Worm (Caenorhabditis elegans): Measurements from ENCODE around the gene klf-1.

klf-1 gene

DNA sequence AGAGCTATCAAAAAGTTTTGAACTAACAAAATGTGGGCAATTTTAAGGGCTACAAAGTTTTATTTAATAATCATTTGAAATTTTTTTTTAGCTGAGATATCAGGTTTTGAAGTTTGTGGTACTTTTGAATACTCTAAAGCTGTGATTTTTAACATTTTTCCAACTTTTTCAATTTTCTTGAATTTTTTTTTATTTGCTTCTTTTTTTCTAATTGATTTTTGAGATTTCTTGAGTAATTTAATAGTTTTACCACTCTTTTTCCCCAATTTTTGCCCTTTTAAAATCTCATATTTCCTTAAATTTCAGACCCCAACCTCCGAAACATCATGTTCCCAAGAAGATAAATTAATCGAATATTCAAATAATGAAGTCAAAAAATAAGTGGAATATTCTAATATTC lies 36.0 kb downstream of the klf-1 start, which contains the start of gene cdh-1:
TSS of gene cdh-1 (plus strand) at position 301 of the 400 bp plus-strand sequence.
- no peak for TF ChIP-seq W03F9.2 (tag; optimal IDR thresholded peaks at IDR 0.05)
- TF ChIP-seq dao-5 (tag; optimal IDR thresholded peaks at IDR 0.05), result no peak
- no peak for TF ChIP-seq him-1 (tag; optimal IDR thresholded peaks at IDR 0.05)

DNA sequence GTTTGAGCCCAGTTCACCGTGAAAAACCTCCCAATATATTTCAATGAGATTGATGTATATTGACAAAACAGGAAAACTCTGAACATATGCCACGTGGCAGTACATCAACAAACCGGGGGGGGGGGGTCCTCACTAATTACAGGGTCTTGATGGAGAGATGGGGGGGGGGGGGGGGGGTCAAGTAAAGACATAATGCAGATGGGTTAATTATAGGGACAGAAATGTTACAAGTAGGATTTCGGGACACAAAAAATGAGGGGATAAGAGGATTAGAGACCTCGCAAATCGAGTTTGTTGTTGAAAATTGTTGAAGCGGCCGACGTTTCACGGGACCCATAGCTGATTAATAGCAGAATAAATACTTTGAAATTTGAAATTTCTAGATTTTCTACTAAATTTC lies 38.3 kb downstream of the klf-1 start:
- TF ChIP-seq dao-5 (tag; optimal IDR thresholded peaks at IDR 0.05) (no peak), him-1 (tag; optimal IDR thresholded peaks at IDR 0.05) (no peak), W03F9.2 (tag; optimal IDR thresholded peaks at IDR 0.05) (no peak)

DNA sequence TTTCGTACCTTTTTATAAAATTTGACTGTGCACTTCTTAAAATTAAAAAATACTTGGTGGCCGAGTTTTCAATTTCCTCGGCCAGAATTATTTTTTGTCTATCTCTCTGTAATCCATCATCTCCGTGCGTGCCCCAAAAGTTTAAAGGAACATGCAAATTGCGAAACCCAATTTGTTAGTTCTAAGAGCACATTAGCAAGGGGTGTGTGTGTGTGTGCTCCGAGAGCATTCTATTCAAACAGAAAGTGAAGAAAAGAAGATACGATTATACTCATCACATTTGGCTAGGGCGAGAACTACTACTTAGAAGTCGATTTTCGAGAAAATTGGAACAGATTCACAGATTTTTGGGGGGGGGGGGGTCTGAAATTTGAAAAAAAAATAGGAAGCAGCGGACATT lies 39.4 kb downstream of the klf-1 start:
- TF ChIP-seq him-1 (tag; optimal IDR thresholded peaks at IDR 0.05) (no peak), W03F9.2 (tag; optimal IDR thresholded peaks at IDR 0.05) (no peak), dao-5 (tag; optimal IDR thresholded peaks at IDR 0.05) (no peak)

DNA sequence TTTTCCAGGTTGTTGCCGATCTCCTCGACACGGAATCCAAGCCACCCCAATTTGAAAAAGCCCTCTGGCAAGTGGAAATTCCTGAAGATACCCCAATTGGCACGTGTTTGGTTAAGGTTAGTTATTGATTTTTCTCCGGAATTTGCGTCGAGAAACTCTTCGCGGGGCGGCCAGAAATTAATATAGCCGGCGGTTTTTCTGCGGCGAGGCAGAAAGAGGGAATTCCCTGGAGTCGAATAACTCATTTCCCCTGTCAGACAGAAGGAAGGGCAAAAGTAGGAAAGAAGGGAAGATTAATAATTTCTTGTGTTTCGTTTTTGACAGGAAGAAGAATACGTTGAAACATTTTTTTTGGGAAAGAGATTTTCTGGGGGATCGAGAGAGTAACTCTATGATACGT lies 44.0 kb downstream of the klf-1 start:
- TF ChIP-seq dao-5 (tag; optimal IDR thresholded peaks at IDR 0.05), result no peak
- no peak for TF ChIP-seq W03F9.2 (tag; optimal IDR thresholded peaks at IDR 0.05)
- no peak for TF ChIP-seq him-1 (tag; optimal IDR thresholded peaks at IDR 0.05)

DNA sequence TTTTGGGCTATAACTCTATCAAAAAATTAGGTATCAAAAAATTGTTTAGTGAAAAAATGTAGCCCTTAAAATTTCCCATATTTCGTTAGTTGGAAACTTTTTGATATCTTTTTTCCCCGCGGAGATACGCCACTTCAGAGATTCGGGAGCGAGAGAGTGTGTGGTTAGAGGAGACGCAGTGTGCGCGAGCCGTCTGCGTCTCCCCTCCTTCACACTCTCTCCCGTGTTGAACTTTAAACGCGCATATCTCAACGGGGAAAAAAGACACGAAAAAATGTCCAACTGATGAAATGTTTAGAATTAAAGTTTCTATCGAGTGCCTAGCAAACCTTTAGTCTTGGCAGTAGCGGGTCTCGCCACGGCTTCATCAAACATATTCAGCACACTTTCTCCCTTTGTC lies 45.7 kb downstream of the klf-1 start:
- TF ChIP-seq dao-5 (tag; optimal IDR thresholded peaks at IDR 0.05), result no peak
- TF ChIP-seq him-1 (tag; optimal IDR thresholded peaks at IDR 0.05), result no peak
- no peak for TF ChIP-seq W03F9.2 (tag; optimal IDR thresholded peaks at IDR 0.05)

ce11 chrIII:2920866-2921265 lies 46.2 kb downstream of the klf-1 start:
- no peak for TF ChIP-seq him-1 (tag; optimal IDR thresholded peaks at IDR 0.05)
- TF ChIP-seq dao-5 (tag; optimal IDR thresholded peaks at IDR 0.05), result no peak
- no peak for TF ChIP-seq W03F9.2 (tag; optimal IDR thresholded peaks at IDR 0.05)

DNA sequence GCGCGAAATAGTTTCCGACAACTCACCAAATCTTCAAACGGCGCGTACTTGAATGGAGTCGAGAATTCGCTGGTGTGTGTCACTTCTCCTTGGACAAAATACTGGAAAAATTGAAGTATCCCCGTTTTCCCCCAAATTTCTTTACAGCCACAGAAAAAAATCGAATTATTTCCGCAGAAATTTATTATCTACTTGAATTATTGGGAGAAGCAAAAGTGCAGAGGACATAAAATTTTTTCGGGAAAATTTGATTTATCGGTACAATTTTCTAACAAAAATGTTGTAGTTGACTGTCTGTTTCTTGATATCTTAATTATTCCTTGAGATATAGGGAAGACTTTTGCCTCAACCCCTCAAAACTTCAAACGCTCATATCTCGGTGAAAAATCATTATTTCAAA lies 48.4 kb downstream of the klf-1 start, which contains the start of gene R10F2.4:
TSS of gene R10F2.4 (minus strand) at position 101 of the 400 bp plus-strand sequence.
- no peak for TF ChIP-seq him-1 (tag; optimal IDR thresholded peaks at IDR 0.05)
- no peak for TF ChIP-seq dao-5 (tag; optimal IDR thresholded peaks at IDR 0.05)
- TF ChIP-seq W03F9.2 (tag; optimal IDR thresholded peaks at IDR 0.05), result no peak

- TF ChIP-seq W03F9.2 (tag; optimal IDR thresholded peaks at IDR 0.05), result no peak
- TF ChIP-seq him-1 (tag; optimal IDR thresholded peaks at IDR 0.05), result no peak
- no peak for TF ChIP-seq dao-5 (tag; optimal IDR thresholded peaks at IDR 0.05)
Measured at ce11 chrIII:2924658-2925057, 50.0 kb downstream of the klf-1 start, which contains the start of gene R10F2.5. TSS of gene R10F2.5 (minus strand) at chrIII:2924758.
